Fruit fly (Drosophila melanogaster) whole organism, embryonic: ENCODE results near the gene DopEcR.

ENCODE experiments used
- Ada2b ChIP-seq: fragments of 200-800 bp; sonication (Bioruptor generic); IDR thresholded peaks from 2 replicates; pipeline ENCODE4 v1.3.6; 2022; ENCODE audit warnings: missing biosample characterization, missing genetic modification characterization
- Aef1 ChIP-seq: fragments of 200-800 bp; sonication (Bioruptor generic); IDR thresholded peaks from 3 replicates; pipeline ENCODE4 v1.3.6; 2022; ENCODE audit warnings: missing biosample characterization, missing genetic modification characterization
- Atf3 ChIP-seq: fragments of 200-800 bp; sonication (Bioruptor generic); optimal IDR thresholded peaks from 3 replicates; lab custom pipeline; 2016; ENCODE audit warnings: missing biosample characterization, missing genetic modification characterization
- CG10274 ChIP-seq: fragments of 200-800 bp; sonication (Bioruptor generic); optimal IDR thresholded peaks from 3 replicates; lab custom pipeline; 2017; ENCODE audit warnings: missing biosample characterization, mild to moderate bottlenecking, missing genetic modification characterization
- CG12104 ChIP-seq: fragments of 200-800 bp; sonication (Bioruptor generic); optimal IDR thresholded peaks from 3 replicates; lab custom pipeline; 2016; ENCODE audit warnings: missing biosample characterization, missing genetic modification characterization
- CG13624 ChIP-seq: fragments of 200-800 bp; sonication (Bioruptor generic); optimal IDR thresholded peaks from 2 replicates; lab custom pipeline; 2016; ENCODE audit warnings: missing biosample characterization, missing genetic modification characterization
- CG15073 ChIP-seq: fragments of 200-800 bp; sonication (Bioruptor generic); optimal IDR thresholded peaks from 2 replicates; lab custom pipeline; 2016; ENCODE audit warnings: missing biosample characterization, missing genetic modification characterization
- CG1602 ChIP-seq: fragments of 200-800 bp; sonication (Bioruptor generic); optimal IDR thresholded peaks from 3 replicates; lab custom pipeline; 2016; ENCODE audit warnings: missing biosample characterization, missing genetic modification characterization
- CG16813 ChIP-seq: fragments of 200-800 bp; sonication (Bioruptor generic); IDR thresholded peaks from 3 replicates; pipeline ENCODE4 v1.3.6; 2022; ENCODE audit warnings: missing biosample characterization, missing genetic modification characterization; ENCODE audit not compliant: partially characterized antibody
- CG17385 ChIP-seq: fragments of 200-800 bp; sonication (Bioruptor generic); optimal IDR thresholded peaks from 3 replicates; lab custom pipeline; 2018; ENCODE audit warnings: missing biosample characterization, mild to moderate bottlenecking, missing genetic modification characterization
- CG17568 ChIP-seq: fragments of 200-800 bp; sonication (Bioruptor generic); optimal IDR thresholded peaks from 2 replicates; lab custom pipeline; 2018; ENCODE audit warnings: missing biosample characterization, mild to moderate bottlenecking, missing genetic modification characterization, moderate library complexity
- CG17802 ChIP-seq: fragments of 200-800 bp; sonication (Bioruptor generic); optimal IDR thresholded peaks from 2 replicates; lab custom pipeline; 2018; ENCODE audit warnings: missing biosample characterization, mild to moderate bottlenecking, missing genetic modification characterization, moderate library complexity
- CG18764 ChIP-seq: fragments of 200-800 bp; sonication (Bioruptor generic); optimal IDR thresholded peaks from 3 replicates; lab custom pipeline; 2016; ENCODE audit warnings: missing biosample characterization, missing genetic modification characterization
- CG30431 ChIP-seq: fragments of 200-800 bp; sonication (Bioruptor generic); optimal IDR thresholded peaks from 2 replicates; lab custom pipeline; 2017; ENCODE audit warnings: missing biosample characterization, missing genetic modification characterization
- CG3726 ChIP-seq: fragments of 200-800 bp; sonication (Bioruptor generic); IDR thresholded peaks from 3 replicates; pipeline ENCODE4, ENCODE4 v1.3.6; 2022; ENCODE audit warnings: missing biosample characterization, missing genetic modification characterization
- CG3995 ChIP-seq: fragments of 200-800 bp; sonication (Bioruptor generic); optimal IDR thresholded peaks from 3 replicates; lab custom pipeline; 2016; ENCODE audit warnings: missing biosample characterization, missing genetic modification characterization
- CG7786 ChIP-seq: fragments of 200-800 bp; sonication (Bioruptor generic); optimal IDR thresholded peaks from 2 replicates; lab custom pipeline; 2016; ENCODE audit warnings: missing biosample characterization, missing genetic modification characterization
- CG8478 ChIP-seq: fragments of >200 bp; optimal IDR thresholded peaks from 2 replicates; lab custom pipeline; 2018
- CG9727 ChIP-seq: fragments of 200-800 bp; sonication (Bioruptor generic); optimal IDR thresholded peaks from 3 replicates; lab custom pipeline; 2017; ENCODE audit warnings: missing biosample characterization, mild to moderate bottlenecking, missing genetic modification characterization
- CkIIα-i1 ChIP-seq: fragments of 200-800 bp; sonication (Bioruptor generic); IDR thresholded peaks from 2 replicates; pipeline ENCODE4 v1.3.6; 2022; ENCODE audit warnings: missing biosample characterization, missing genetic modification characterization
- D19A ChIP-seq: fragments of 200-800 bp; optimal IDR thresholded peaks from 3 replicates; lab custom pipeline; 2019; ENCODE audit warnings: missing biosample characterization, mild to moderate bottlenecking, missing genetic modification characterization, moderate library complexity
- ERR ChIP-seq: fragments of 200-800 bp; sonication (Bioruptor generic); optimal IDR thresholded peaks from 2 replicates; lab custom pipeline; 2016; ENCODE audit warnings: missing biosample characterization, missing genetic modification characterization
- Ets97D ChIP-seq: fragments of 200-800 bp; sonication (Bioruptor generic); optimal IDR thresholded peaks from 3 replicates; lab custom pipeline; 2016; ENCODE audit warnings: missing biosample characterization, missing genetic modification characterization
- Fer2 ChIP-seq: fragments of 200-800 bp; sonication (Bioruptor generic); optimal IDR thresholded peaks from 2 replicates; lab custom pipeline; 2018; ENCODE audit warnings: missing biosample characterization, mild to moderate bottlenecking, missing genetic modification characterization, moderate library complexity
- H2.0 ChIP-seq: fragments of 200-800 bp; sonication (Bioruptor generic); IDR thresholded peaks from 2 replicates; pipeline ENCODE4 v1.3.6; 2022; ENCODE audit warnings: missing biosample characterization, missing genetic modification characterization
- Hr3 ChIP-seq: fragments of 200-800 bp; sonication (Bioruptor generic); optimal IDR thresholded peaks from 3 replicates; lab custom pipeline; 2016; ENCODE audit warnings: missing biosample characterization, missing genetic modification characterization
- Ptx1 ChIP-seq: fragments of 200-800 bp; sonication (Bioruptor generic); IDR thresholded peaks from 2 replicates; pipeline ENCODE4 v1.3.6; 2022; ENCODE audit warnings: missing biosample characterization, missing genetic modification characterization
- Rfx ChIP-seq: fragments of 200-800 bp; sonication (Bioruptor generic); IDR thresholded peaks from 2 replicates; pipeline ENCODE4 v1.3.6; 2022; ENCODE audit warnings: missing biosample characterization, missing genetic modification characterization
- Sin3A ChIP-seq: fragments of >200 bp; optimal IDR thresholded peaks from 2 replicates; lab custom pipeline; 2018
- YL-1 ChIP-seq: fragments of 200-800 bp; sonication (Bioruptor generic); optimal IDR thresholded peaks from 3 replicates; lab custom pipeline; 2017; ENCODE audit warnings: missing biosample characterization, mild to moderate bottlenecking, missing genetic modification characterization
- abd-A ChIP-seq: fragments of 200-800 bp; sonication (Bioruptor generic); optimal IDR thresholded peaks from 3 replicates; lab custom pipeline; 2019; ENCODE audit warnings: missing biosample characterization, mild to moderate bottlenecking, missing genetic modification characterization, moderate library complexity
- al ChIP-seq: fragments of 200-800 bp; sonication (Bioruptor generic); IDR thresholded peaks from 2 replicates; pipeline ENCODE4 v1.3.6; 2022; ENCODE audit warnings: missing biosample characterization, missing genetic modification characterization
- caup ChIP-seq: fragments of 200-800 bp; sonication (Bioruptor generic); optimal IDR thresholded peaks from 3 replicates; lab custom pipeline; 2017; ENCODE audit warnings: missing biosample characterization, mild to moderate bottlenecking, missing genetic modification characterization, moderate library complexity; ENCODE audit not compliant: severe bottlenecking
- chn ChIP-seq: fragments of 200-800 bp; sonication (Bioruptor generic); optimal IDR thresholded peaks from 2 replicates; lab custom pipeline; 2016; ENCODE audit warnings: missing biosample characterization, missing genetic modification characterization
- corto ChIP-seq: fragments of 200-800 bp; sonication (Bioruptor generic); optimal IDR thresholded peaks from 2 replicates; lab custom pipeline; 2016; ENCODE audit warnings: missing biosample characterization, mild to moderate bottlenecking, missing genetic modification characterization, moderate library complexity
- dati ChIP-seq: fragments of 200-800 bp; sonication (Bioruptor generic); IDR thresholded peaks from 2 replicates; pipeline ENCODE4 v1.3.6; 2022; ENCODE audit warnings: missing biosample characterization, missing genetic modification characterization
- eyg ChIP-seq: fragments of 200-800 bp; sonication (Bioruptor generic); optimal IDR thresholded peaks from 3 replicates; lab custom pipeline; 2016; ENCODE audit warnings: missing biosample characterization, missing genetic modification characterization
- hb ChIP-seq: fragments of 200-800 bp; sonication (Bioruptor generic); IDR thresholded peaks from 3 replicates; pipeline ENCODE4 v1.3.6; 2022; ENCODE audit warnings: missing biosample characterization, missing genetic modification characterization; ENCODE audit not compliant: partially characterized antibody
- hth ChIP-seq: fragments of >200 bp; optimal IDR thresholded peaks from 2 replicates; lab custom pipeline; 2017; ENCODE audit warnings: inconsistent platforms
- klu ChIP-seq: fragments of 200-800 bp; sonication (Bioruptor generic); IDR thresholded peaks from 2 replicates; pipeline ENCODE4 v1.3.6; 2022; ENCODE audit warnings: missing biosample characterization, missing genetic modification characterization
- kni ChIP-seq: fragments of 200-800 bp; sonication (Bioruptor generic); optimal IDR thresholded peaks from 3 replicates; lab custom pipeline; 2017; ENCODE audit warnings: mild to moderate bottlenecking, missing biosample characterization, missing genetic modification reagents, missing genetic modification characterization
- maf-S ChIP-seq: fragments of 200-800 bp; sonication (Bioruptor generic); optimal IDR thresholded peaks from 2 replicates; lab custom pipeline; 2016; ENCODE audit warnings: missing biosample characterization, missing genetic modification characterization
- nom ChIP-seq: fragments of 200-800 bp; sonication (Bioruptor generic); optimal IDR thresholded peaks from 2 replicates; lab custom pipeline; 2017; ENCODE audit warnings: missing biosample characterization, missing genetic modification characterization, mild to moderate bottlenecking, moderate library complexity, missing genetic modification reagents
- pho ChIP-seq: fragments of 200-800 bp; sonication (Bioruptor generic); optimal IDR thresholded peaks from 2 replicates; lab custom pipeline; 2016; ENCODE audit warnings: missing biosample characterization, missing genetic modification characterization
- ranshi ChIP-seq: fragments of 200-800 bp; sonication (Bioruptor generic); IDR thresholded peaks from 2 replicates; pipeline ENCODE4 v1.3.6; 2022; ENCODE audit warnings: missing biosample characterization, missing genetic modification characterization
- sens-2 ChIP-seq: fragments of 200-800 bp; sonication (Bioruptor generic); IDR thresholded peaks from 2 replicates; pipeline ENCODE4 v1.3.6; 2022; ENCODE audit warnings: missing biosample characterization, missing genetic modification characterization
- tll ChIP-seq, 2 experiments: fragments of 200-800 bp in 1 of 2; fragments of >200 bp in 1 of 2; sonication (Bioruptor generic) in 1 of 2; optimal IDR thresholded peaks; 2 replicates each; lab custom pipeline; 2017 to 2019; ENCODE audit warnings: missing biosample characterization in 2 of 2, missing genetic modification characterization in 2 of 2, mild to moderate bottlenecking in 1 of 2, moderate library complexity in 1 of 2
- trh ChIP-seq: fragments of 200-800 bp; sonication (Bioruptor generic); optimal IDR thresholded peaks from 2 replicates; lab custom pipeline; 2016; ENCODE audit warnings: missing biosample characterization, missing genetic modification characterization
- tx ChIP-seq: fragments of 200-800 bp; sonication (Bioruptor generic); optimal IDR thresholded peaks from 2 replicates; lab custom pipeline; 2016; ENCODE audit warnings: missing biosample characterization, missing genetic modification characterization
- vfl ChIP-seq: fragments of 200-800 bp; sonication (Bioruptor generic); optimal IDR thresholded peaks from 2 replicates; lab custom pipeline; 2016; ENCODE audit warnings: missing biosample characterization, missing genetic modification characterization
- wdn ChIP-seq: fragments of 200-800 bp; sonication (Bioruptor generic); IDR thresholded peaks from 2 replicates; pipeline ENCODE4 v1.3.6; 2022; ENCODE audit warnings: missing biosample characterization, missing genetic modification characterization

Gene DopEcR

dm6 chr3L:4406653-4407257 lies 26.6 kb upstream of the DopEcR start, which contains the start of gene TP53INP (continued):
- TF ChIP-seq D19A (tag; lab: Kevin White, UChicago) (peak; percentile 100), pho (GFP tag; lab: Kevin White, UChicago) (peak; percentile 73), Sin3A (no peak), CG3726 (GFP tag; lab: Robert Waterston, UW) (no peak), CG1602 (GFP tag; lab: Kevin White, UChicago) (peak; percentile 88), hth (no peak), CG13624 (GFP tag; lab: Kevin White, UChicago) (peak; percentile 77), ERR (GFP tag; lab: Kevin White, UChicago) (peak; percentile 17), hb (GFP tag; lab: Robert Waterston, UW) (no peak), CG17802 (tag; lab: Kevin White, UChicago) (peak; percentile 14), vfl (peak; percentile 47), CG17568 (GFP tag; lab: Kevin White, UChicago) (peak; percentile 82), Atf3 (peak; percentile 65), kni (GFP tag; lab: Kevin White, UChicago) (peak; percentile 67), eyg (GFP tag; lab: Kevin White, UChicago) (peak; percentile 62), CG8478 (peak; percentile 23), maf-S (GFP tag; lab: Kevin White, UChicago) (peak; percentile 79), Fer2 (tag; lab: Kevin White, UChicago) (peak; percentile 59), chn (GFP tag; lab: Kevin White, UChicago) (peak; percentile 76), ranshi (GFP tag; lab: Robert Waterston, UW) (peak; percentile 67), Rfx (GFP tag; lab: Robert Waterston, UW) (peak; percentile 64), Aef1 (GFP tag; lab: Robert Waterston, UW) (peak; percentile 52; the same call in 2 of the 3 replicates), corto (GFP tag; lab: Kevin White, UChicago) (peak; percentile 61), CG12104 (GFP tag; lab: Kevin White, UChicago) (peak; percentile 88), trh (GFP tag; lab: Kevin White, UChicago) (peak; percentile 79), Ptx1 (GFP tag; lab: Robert Waterston, UW) (peak; percentile 81), sens-2 (GFP tag; lab: Robert Waterston, UW) (no peak), CG18764 (GFP tag; lab: Kevin White, UChicago) (peak; percentile 74), dati (GFP tag; lab: Robert Waterston, UW) (no peak), YL-1 (GFP tag; lab: Kevin White, UChicago) (peak; percentile 55), CG7786 (GFP tag; lab: Kevin White, UChicago) (peak; percentile 73), CG10274 (GFP tag; lab: Kevin White, UChicago) (peak; percentile 64), CG15073 (GFP tag; lab: Kevin White, UChicago) (peak; percentile 53), caup (GFP tag; lab: Kevin White, UChicago) (peak; percentile 86), tll (GFP tag; optimal IDR thresholded peaks at IDR 0.05; lab: Kevin White, UChicago) (peak in 1 of 2 experiments; percentile 23), nom (GFP tag; lab: Kevin White, UChicago) (peak; percentile 29), CkIIα-i1 (GFP tag; lab: Robert Waterston, UW) (no peak), abd-A (no peak), wdn (GFP tag; lab: Robert Waterston, UW) (no peak), Hr3 (GFP tag; lab: Kevin White, UChicago) (peak; percentile 88), Ada2b (GFP tag; lab: Robert Waterston, UW) (0 out of 2 replicates have a peak, but pooled peaks have one; percentile 41), CG17385 (GFP tag; lab: Kevin White, UChicago) (peak; percentile 87), CG16813 (peak; percentile 29; the same call in 1 of the 3 replicates), CG9727 (GFP tag; lab: Kevin White, UChicago) (peak; percentile 94), CG30431 (peak; percentile 72), tx (GFP tag; lab: Kevin White, UChicago) (peak; percentile 44), Ets97D (peak; percentile 3), klu (peak; percentile 69; the same call in 1 of the 2 replicates), H2.0 (GFP tag; lab: Robert Waterston, UW) (peak; percentile 62), al (GFP tag; lab: Robert Waterston, UW) (peak; percentile 44; the same call in 1 of the 2 replicates), CG3995 (no peak)
